Fruit fly (Drosophila melanogaster): ENCODE measurements around the gene GCS2beta.

- no peak for TF ChIP-seq usp (GFP tag; optimal IDR thresholded peaks at IDR 0.05)
- TF ChIP-seq fru (GFP tag; optimal IDR thresholded peaks at IDR 0.05): no peak
- no peak for TF ChIP-seq dsf (GFP tag; optimal IDR thresholded peaks at IDR 0.05; ENCODE audit: borderline replicate concordance)
- TF ChIP-seq rgr (GFP tag; optimal IDR thresholded peaks at IDR 0.05): no peak
- TF ChIP-seq lola (GFP tag; optimal IDR thresholded peaks at IDR 0.05): no peak
- no peak for TF ChIP-seq dmrt93B (GFP tag; optimal IDR thresholded peaks at IDR 0.05)
- no peak for TF ChIP-seq OdsH (GFP tag; optimal IDR thresholded peaks at IDR 0.05)
- no peak for TF ChIP-seq Myc (optimal IDR thresholded peaks at IDR 0.05)
Observed at dm6 chr2L:17486264-17486663, 2.2 kb upstream of the GCS2beta start, which contains the start of gene CG43220.

Measured in whole organism, wandering third instar larva.